Fruit fly (Drosophila melanogaster) S2 (cell line): Measurements from ENCODE around the gene dnk.

Experiments used
- CG8478 ChIP-seq: fragments of >200 bp; optimal IDR thresholded peaks from 2 replicates; lab custom pipeline; 2018
- CTCF ChIP-seq, 2 experiments: fragments of >200 bp; optimal IDR thresholded peaks; 2 replicates each; lab custom pipeline; 2018

DNA sequence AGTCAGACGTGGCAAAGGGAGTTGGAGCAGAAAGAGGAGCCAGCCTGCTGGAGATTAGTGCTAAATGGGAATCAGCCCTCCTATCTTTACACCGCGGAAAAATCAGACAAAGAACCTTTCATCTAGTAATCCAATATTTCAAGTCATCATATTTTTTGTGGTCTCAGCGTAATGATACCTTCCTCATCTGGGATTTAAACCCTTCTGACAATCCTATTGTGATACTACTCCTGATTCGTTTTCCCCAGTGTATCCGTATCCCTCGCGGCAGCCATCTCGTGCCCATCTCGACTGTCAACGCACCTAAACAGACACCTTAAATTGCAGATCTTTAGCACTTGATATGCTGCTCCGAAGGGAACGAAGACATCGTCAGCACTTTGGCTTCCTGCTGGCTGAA lies 17.6 kb downstream of the dnk start:
- no peak for TF ChIP-seq CTCF (optimal IDR thresholded peaks at IDR 0.05; lab: Kevin White, UChicago)
- TF ChIP-seq CG8478 (lab: Kevin White, UChicago), result no peak
